Fruit fly (Drosophila melanogaster) whole organism, embryonic: ENCODE measurements around the gene sra.

Experiments
- Antp ChIP-seq: fragments of 200-800 bp; sonication (Bioruptor generic); optimal IDR thresholded peaks from 3 replicates; lab custom pipeline; 2016; ENCODE audit warnings: missing biosample characterization, missing genetic modification characterization
- Asciz ChIP-seq: fragments of 200-800 bp; sonication (Bioruptor generic); optimal IDR thresholded peaks from 2 replicates; lab custom pipeline; 2017; ENCODE audit warnings: missing biosample characterization, mild to moderate bottlenecking, missing genetic modification characterization, missing genetic modification reagents
- Atf6 ChIP-seq: fragments of 200-800 bp; sonication (Bioruptor generic); IDR thresholded peaks from 2 replicates; pipeline ENCODE4 v1.3.6; 2022; ENCODE audit warnings: missing biosample characterization, missing genetic modification characterization
- B-H1 ChIP-seq: fragments of 200-800 bp; sonication (Bioruptor generic); IDR thresholded peaks from 3 replicates; pipeline ENCODE4 v1.3.6; 2022; ENCODE audit warnings: missing biosample characterization, missing genetic modification characterization
- Blimp-1 ChIP-seq: fragments of 200-800 bp; sonication (Bioruptor generic); optimal IDR thresholded peaks from 3 replicates; lab custom pipeline; 2018; ENCODE audit warnings: missing biosample characterization, missing genetic modification characterization, mild to moderate bottlenecking, moderate library complexity, missing genetic modification reagents
- BtbVII ChIP-seq: fragments of 200-800 bp; sonication (Bioruptor generic); optimal IDR thresholded peaks from 3 replicates; lab custom pipeline; 2017; ENCODE audit warnings: missing biosample characterization, mild to moderate bottlenecking, missing genetic modification characterization
- C15 ChIP-seq: fragments of 200-800 bp; sonication (Bioruptor generic); IDR thresholded peaks from 3 replicates; pipeline ENCODE4 v1.3.6; 2022; ENCODE audit warnings: missing biosample characterization, missing genetic modification characterization
- CG11247 ChIP-seq: fragments of 200-800 bp; sonication (Bioruptor generic); IDR thresholded peaks from 2 replicates; pipeline ENCODE4 v1.3.6; 2022; ENCODE audit warnings: missing biosample characterization, missing genetic modification characterization
- CG1233 ChIP-seq: fragments of 200-800 bp; sonication (Bioruptor generic); optimal IDR thresholded peaks from 4 replicates; lab custom pipeline; 2018; ENCODE audit warnings: missing biosample characterization, mild to moderate bottlenecking, missing genetic modification characterization
- CG13424 ChIP-seq: fragments of 200-800 bp; sonication (Bioruptor generic); optimal IDR thresholded peaks from 2 replicates; lab custom pipeline; 2019; ENCODE audit warnings: missing biosample characterization, mild to moderate bottlenecking, missing genetic modification characterization, moderate library complexity
- CG14014 ChIP-seq: fragments of 200-800 bp; sonication (Bioruptor generic); IDR thresholded peaks from 2 replicates; pipeline ENCODE4 v1.3.6; 2022; ENCODE audit warnings: missing biosample characterization, missing genetic modification characterization
- CG17186 ChIP-seq: fragments of 200-800 bp; sonication (Bioruptor generic); optimal IDR thresholded peaks from 3 replicates; lab custom pipeline; 2017; ENCODE audit warnings: missing biosample characterization, missing genetic modification reagents, missing genetic modification characterization
- CG17359 ChIP-seq: fragments of 200-800 bp; sonication (Bioruptor generic); optimal IDR thresholded peaks from 3 replicates; lab custom pipeline; 2018; ENCODE audit warnings: missing biosample characterization, mild to moderate bottlenecking, missing genetic modification characterization, moderate library complexity
- CG1792 ChIP-seq: fragments of 200-800 bp; sonication (Bioruptor generic); optimal IDR thresholded peaks from 2 replicates; lab custom pipeline; 2016; ENCODE audit warnings: missing biosample characterization, missing genetic modification characterization
- CG18262 ChIP-seq: fragments of 200-800 bp; optimal IDR thresholded peaks from 3 replicates; lab custom pipeline; 2019; ENCODE audit warnings: missing biosample characterization, mild to moderate bottlenecking, missing genetic modification characterization, moderate library complexity
- CG18764 ChIP-seq: fragments of 200-800 bp; sonication (Bioruptor generic); optimal IDR thresholded peaks from 3 replicates; lab custom pipeline; 2016; ENCODE audit warnings: missing biosample characterization, missing genetic modification characterization
- CG2875 ChIP-seq: fragments of 200-800 bp; sonication (Bioruptor generic); optimal IDR thresholded peaks from 2 replicates; lab custom pipeline; 2017; ENCODE audit warnings: missing biosample characterization, mild to moderate bottlenecking, missing genetic modification characterization, missing genetic modification reagents
- CG32532 ChIP-seq: fragments of 200-800 bp; sonication (Bioruptor generic); IDR thresholded peaks from 2 replicates; pipeline ENCODE4 v1.3.6; 2022; ENCODE audit warnings: missing biosample characterization, missing genetic modification characterization
- CG32772 ChIP-seq: fragments of 200-800 bp; sonication (Bioruptor generic); IDR thresholded peaks from 2 replicates; pipeline ENCODE4 v1.3.6; 2022; ENCODE audit warnings: missing biosample characterization, missing genetic modification characterization
- CG34376 ChIP-seq: fragments of 200-800 bp; sonication (Bioruptor generic); optimal IDR thresholded peaks from 2 replicates; lab custom pipeline; 2018; ENCODE audit warnings: missing biosample characterization, mild to moderate bottlenecking, missing genetic modification characterization
- CG6175 ChIP-seq: fragments of 200-800 bp; sonication (Bioruptor generic); IDR thresholded peaks from 3 replicates; pipeline ENCODE4 v1.3.6; 2022; ENCODE audit warnings: missing biosample characterization, missing genetic modification characterization
- CG6254 ChIP-seq: fragments of 200-800 bp; sonication (Bioruptor generic); optimal IDR thresholded peaks from 3 replicates; lab custom pipeline; 2017; ENCODE audit warnings: mild to moderate bottlenecking, missing biosample characterization, missing genetic modification reagents, missing genetic modification characterization
- CG6272 ChIP-seq: fragments of 200-800 bp; sonication (Bioruptor generic); IDR thresholded peaks from 2 replicates; pipeline ENCODE4 v1.3.6; 2022; ENCODE audit warnings: missing biosample characterization, missing genetic modification characterization
- CG8944 ChIP-seq: fragments of 200-800 bp; sonication (Bioruptor generic); optimal IDR thresholded peaks from 3 replicates; lab custom pipeline; 2016; ENCODE audit warnings: missing biosample characterization, missing genetic modification characterization
- CG9609 ChIP-seq: fragments of 200-800 bp; sonication (Bioruptor generic); optimal IDR thresholded peaks from 3 replicates; lab custom pipeline; 2016; ENCODE audit warnings: missing biosample characterization, missing genetic modification characterization
- Camta ChIP-seq: fragments of 200-800 bp; sonication (Bioruptor generic); optimal IDR thresholded peaks from 2 replicates; lab custom pipeline; 2016; ENCODE audit warnings: missing biosample characterization, missing genetic modification characterization
- CkIIα-i1 ChIP-seq: fragments of 200-800 bp; sonication (Bioruptor generic); IDR thresholded peaks from 2 replicates; pipeline ENCODE4 v1.3.6; 2022; ENCODE audit warnings: missing biosample characterization, missing genetic modification characterization
- D19B ChIP-seq: fragments of 200-800 bp; sonication (Bioruptor generic); optimal IDR thresholded peaks from 2 replicates; lab custom pipeline; 2017; ENCODE audit warnings: missing biosample characterization, mild to moderate bottlenecking, missing genetic modification characterization
- Deaf1 ChIP-seq: fragments of 200-800 bp; optimal IDR thresholded peaks from 3 replicates; lab custom pipeline; 2019; ENCODE audit warnings: missing biosample characterization, mild to moderate bottlenecking, missing genetic modification characterization, moderate library complexity
- Dll ChIP-seq: fragments of 200-800 bp; sonication (Bioruptor generic); IDR thresholded peaks from 4 replicates; pipeline ENCODE4 v1.3.6; 2022; ENCODE audit warnings: missing biosample characterization, missing genetic modification characterization; ENCODE audit not compliant: partially characterized antibody
- HHEX ChIP-seq: fragments of 200-800 bp; sonication (Bioruptor generic); optimal IDR thresholded peaks from 3 replicates; lab custom pipeline; 2017; ENCODE audit warnings: missing biosample characterization, mild to moderate bottlenecking, missing genetic modification characterization, missing genetic modification reagents
- Hr78 ChIP-seq, 2 experiments: fragments of 200-800 bp in 1 of 2; fragments of >200 bp in 1 of 2; sonication (Bioruptor generic) in 1 of 2; optimal IDR thresholded peaks; 2 replicates each; lab custom pipeline; 2017 to 2019; ENCODE audit warnings: missing biosample characterization in 2 of 2, missing genetic modification characterization in 2 of 2, mild to moderate bottlenecking in 1 of 2, moderate library complexity in 1 of 2
- Hsf ChIP-seq: fragments of 200-800 bp; sonication (Bioruptor generic); optimal IDR thresholded peaks from 3 replicates; lab custom pipeline; 2016; ENCODE audit warnings: missing biosample characterization, missing genetic modification characterization
- Lhr ChIP-seq: fragments of 200-800 bp; sonication (Bioruptor generic); optimal IDR thresholded peaks from 3 replicates; lab custom pipeline; 2017; ENCODE audit warnings: mild to moderate bottlenecking, missing biosample characterization, missing genetic modification reagents, missing genetic modification characterization
- Lim3 ChIP-seq: fragments of 200-800 bp; sonication (Bioruptor generic); IDR thresholded peaks from 2 replicates; pipeline ENCODE4 v1.3.6; 2022; ENCODE audit warnings: missing biosample characterization, missing genetic modification characterization
- Rx ChIP-seq: fragments of 200-800 bp; sonication (Bioruptor generic); IDR thresholded peaks from 2 replicates; pipeline ENCODE4 v1.3.6; 2022; ENCODE audit warnings: missing biosample characterization, missing genetic modification characterization
- Vsx1 ChIP-seq: fragments of 200-800 bp; sonication (Bioruptor generic); optimal IDR thresholded peaks from 2 replicates; lab custom pipeline; 2017; ENCODE audit warnings: missing biosample characterization, mild to moderate bottlenecking, missing genetic modification characterization, missing genetic modification reagents
- ap ChIP-seq: fragments of 200-800 bp; sonication (Bioruptor generic); IDR thresholded peaks from 2 replicates; pipeline ENCODE4 v1.3.6; 2022; ENCODE audit warnings: missing biosample characterization, missing genetic modification characterization
- bcd ChIP-seq: fragments of 200-800 bp; sonication (Bioruptor generic); optimal IDR thresholded peaks from 2 replicates; lab custom pipeline; 2017; ENCODE audit warnings: missing biosample characterization, mild to moderate bottlenecking, missing genetic modification characterization
- corto ChIP-seq: fragments of 200-800 bp; sonication (Bioruptor generic); optimal IDR thresholded peaks from 2 replicates; lab custom pipeline; 2016; ENCODE audit warnings: missing biosample characterization, mild to moderate bottlenecking, missing genetic modification characterization, moderate library complexity
- gem ChIP-seq: fragments of 200-800 bp; sonication (Bioruptor generic); optimal IDR thresholded peaks from 2 replicates; lab custom pipeline; 2019; ENCODE audit warnings: missing biosample characterization, mild to moderate bottlenecking, missing genetic modification characterization, moderate library complexity
- hth ChIP-seq: fragments of >200 bp; optimal IDR thresholded peaks from 2 replicates; lab custom pipeline; 2017; ENCODE audit warnings: inconsistent platforms
- lilli ChIP-seq: fragments of 200-800 bp; sonication (Bioruptor generic); optimal IDR thresholded peaks from 3 replicates; lab custom pipeline; 2016; ENCODE audit warnings: missing biosample characterization, missing genetic modification characterization
- onecut ChIP-seq: fragments of 200-800 bp; sonication (Bioruptor generic); IDR thresholded peaks from 2 replicates; pipeline ENCODE4 v1.3.6; 2022; ENCODE audit warnings: missing biosample characterization, missing genetic modification characterization
- ranshi ChIP-seq: fragments of 200-800 bp; sonication (Bioruptor generic); IDR thresholded peaks from 2 replicates; pipeline ENCODE4 v1.3.6; 2022; ENCODE audit warnings: missing biosample characterization, missing genetic modification characterization
- sisA ChIP-seq: fragments of 200-800 bp; sonication (Bioruptor generic); IDR thresholded peaks from 2 replicates; pipeline ENCODE4 v1.3.6; 2022; ENCODE audit warnings: missing biosample characterization, missing genetic modification characterization
- sna ChIP-seq: fragments of 200-800 bp; sonication (Bioruptor generic); IDR thresholded peaks from 2 replicates; pipeline ENCODE4 v1.3.6; 2022; ENCODE audit warnings: missing biosample characterization, missing genetic modification characterization; ENCODE audit not compliant: partially characterized antibody
- wek ChIP-seq: fragments of 200-800 bp; sonication (Bioruptor generic); optimal IDR thresholded peaks from 3 replicates; lab custom pipeline; 2018; ENCODE audit warnings: missing biosample characterization, mild to moderate bottlenecking, missing genetic modification characterization, moderate library complexity
- zf30C ChIP-seq: fragments of 200-800 bp; sonication (Bioruptor generic); optimal IDR thresholded peaks from 3 replicates; lab custom pipeline; 2018; ENCODE audit warnings: missing biosample characterization, mild to moderate bottlenecking, missing genetic modification characterization
- zfh2 ChIP-seq: fragments of 200-800 bp; sonication (Bioruptor generic); optimal IDR thresholded peaks from 2 replicates; lab custom pipeline; 2016; ENCODE audit warnings: missing biosample characterization, missing genetic modification characterization

sra gene

DNA sequence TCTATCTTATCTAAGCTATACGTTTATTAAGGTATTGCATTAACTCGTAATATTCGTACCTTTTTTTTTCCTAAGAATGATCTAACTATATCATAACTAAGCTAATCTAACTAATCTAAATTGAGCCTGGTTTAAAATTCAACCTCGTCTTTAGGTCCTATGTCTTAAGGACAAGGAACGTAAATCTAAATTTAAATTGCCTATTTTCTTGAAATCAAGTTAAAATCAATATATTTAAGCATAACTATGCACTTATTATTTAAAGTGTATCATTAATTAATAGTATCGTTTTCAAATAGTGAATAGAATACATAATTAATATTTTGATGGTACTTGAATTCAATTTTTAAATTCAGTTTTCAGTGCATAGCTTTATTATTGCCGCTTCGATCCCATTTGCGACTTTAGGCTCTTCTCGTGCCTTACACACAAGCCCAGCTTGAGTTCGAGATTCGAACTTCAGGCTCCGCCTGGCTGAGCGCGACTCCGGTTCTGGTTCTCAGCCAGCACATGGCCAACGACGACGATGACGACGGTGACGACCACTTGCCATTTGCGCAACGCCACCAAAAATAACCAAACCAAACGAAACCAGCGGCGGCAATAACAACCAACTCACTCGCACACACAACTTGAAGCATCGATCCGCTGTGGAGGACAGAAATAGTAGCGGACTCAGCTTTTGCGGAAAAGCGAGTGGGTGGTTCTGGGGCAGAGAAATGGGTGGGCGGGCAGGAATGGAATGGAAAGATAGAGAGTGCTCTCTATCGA, 24.2 kb downstream of the sra start (continued):
- TF ChIP-seq CG17359 (tag; lab: Kevin White, UChicago) (no peak), CG32532 (GFP tag; lab: Robert Waterston, UW) (peak; percentile 32; the same call in 1 of the 2 replicates), CG14014 (GFP tag; lab: Robert Waterston, UW) (no peak), CG32772 (GFP tag; lab: Robert Waterston, UW) (no peak), Lhr (GFP tag; lab: Kevin White, UChicago) (no peak), hth (lab: Kevin White, UChicago) (no peak), Asciz (no peak), sna (GFP tag; lab: Robert Waterston, UW) (no peak), Blimp-1 (GFP tag; lab: Kevin White, UChicago) (no peak), Atf6 (GFP tag; lab: Robert Waterston, UW) (peak; percentile 33; the same call in 1 of the 2 replicates), Dll (GFP tag; lab: Robert Waterston, UW) (no peak), Antp (GFP tag; lab: Kevin White, UChicago) (no peak), C15 (GFP tag; lab: Robert Waterston, UW) (no peak), CG8944 (no peak), Deaf1 (peak; percentile 47), gem (no peak), wek (no peak), ap (no peak), CG6272 (no peak), CG2875 (no peak), sisA (GFP tag; lab: Robert Waterston, UW) (no peak), Rx (GFP tag; lab: Robert Waterston, UW) (0 out of 2 replicates have a peak, but pooled peaks have one; percentile 17), BtbVII (GFP tag; lab: Kevin White, UChicago) (no peak), Camta (GFP tag; lab: Kevin White, UChicago) (no peak), CG18764 (GFP tag; lab: Kevin White, UChicago) (no peak), CG6254 (GFP tag; lab: Kevin White, UChicago) (no peak), CG13424 (tag; lab: Kevin White, UChicago) (no peak), lilli (GFP tag; lab: Kevin White, UChicago) (no peak), zfh2 (GFP tag; lab: Kevin White, UChicago) (no peak), bcd (GFP tag; lab: Kevin White, UChicago) (no peak), corto (GFP tag; lab: Kevin White, UChicago) (no peak), CG9609 (GFP tag; lab: Kevin White, UChicago) (no peak), Vsx1 (no peak), HHEX (no peak), zf30C (GFP tag; lab: Kevin White, UChicago) (no peak), Lim3 (no peak), CG11247 (GFP tag; lab: Robert Waterston, UW) (no peak), CG17186 (GFP tag; lab: Kevin White, UChicago) (no peak), onecut (GFP tag; lab: Robert Waterston, UW) (peak; percentile 75), ranshi (0 out of 2 replicates have a peak, but pooled peaks have one; percentile 20), CG18262 (no peak), Hr78 (GFP tag; optimal IDR thresholded peaks at IDR 0.05; lab: Kevin White, UChicago) (no peak), CkIIα-i1 (GFP tag; lab: Robert Waterston, UW) (no peak), Hsf (GFP tag; lab: Kevin White, UChicago) (no peak), CG1233 (GFP tag; lab: Kevin White, UChicago) (no peak), CG6175 (GFP tag; lab: Robert Waterston, UW) (peak; percentile 80), CG1792 (no peak), CG34376 (GFP tag; lab: Kevin White, UChicago) (no peak), B-H1 (GFP tag; lab: Robert Waterston, UW) (no peak), D19B (GFP tag; lab: Kevin White, UChicago) (no peak)
